Worm (Caenorhabditis elegans) whole organism, mixed stage, embryonic: Measurements from ENCODE around the gene F52H2.1.

ENCODE experiments used
- blmp-1 ChIP-seq: fragments of 150-350 bp; optimal IDR thresholded peaks from 2 replicates; lab custom pipeline; 2014; ENCODE audit warnings: missing biosample characterization, missing genetic modification characterization
- cnd-1 ChIP-seq: fragments of 200-800 bp; sonication (Bioruptor generic); optimal IDR thresholded peaks from 2 replicates; lab custom pipeline; 2018; ENCODE audit warnings: mild to moderate bottlenecking, missing genetic modification characterization, missing compliant biosample characterization
- elt-3 ChIP-seq: fragments of 150-350 bp; optimal IDR thresholded peaks from 2 replicates; lab custom pipeline; 2014; ENCODE audit warnings: missing biosample characterization, missing genetic modification characterization
- lin-13 ChIP-seq: fragments of 150-350 bp; optimal IDR thresholded peaks from 2 replicates; lab custom pipeline; 2014; ENCODE audit warnings: missing biosample characterization, missing genetic modification characterization
- mls-2 ChIP-seq: sonication (generic microtip); optimal IDR thresholded peaks from 2 replicates; lab custom pipeline; 2016; ENCODE audit warnings: mild to moderate bottlenecking, missing genetic modification characterization, moderate library complexity, missing compliant biosample characterization
- nhr-12 ChIP-seq: fragments of 150-350 bp; optimal IDR thresholded peaks from 2 replicates; lab custom pipeline; 2014; ENCODE audit warnings: missing biosample characterization, missing genetic modification characterization
- snpc-4 ChIP-seq: fragments of 150-350 bp; optimal IDR thresholded peaks from 2 replicates; lab custom pipeline; 2014; ENCODE audit warnings: missing biosample characterization, missing genetic modification characterization
- unc-39 ChIP-seq: fragments of 150-350 bp; optimal IDR thresholded peaks from 2 replicates; lab custom pipeline; 2014; ENCODE audit warnings: missing biosample characterization, missing genetic modification characterization
- unc-62 ChIP-seq: fragments of 150-350 bp; optimal IDR thresholded peaks from 2 replicates; lab custom pipeline; 2014; ENCODE audit warnings: missing biosample characterization, missing genetic modification reagents, missing genetic modification characterization
- ztf-11 ChIP-seq: fragments of 150-350 bp; optimal IDR thresholded peaks from 2 replicates; lab custom pipeline; 2014; ENCODE audit warnings: missing biosample characterization, missing genetic modification characterization

ce11 chrX:2553433-2553860, 19.5 kb upstream of the F52H2.1 start:
- peak; percentile 17 for TF ChIP-seq cnd-1 (tag; lab: Kevin White, UChicago)
- peak; percentile 29 for TF ChIP-seq unc-62 (GFP tag; lab: Kevin White, UChicago)
- no peak for TF ChIP-seq lin-13 (tag; lab: Kevin White, UChicago)
- TF ChIP-seq mls-2 (tag; lab: Kevin White, UChicago) = peak; percentile 67
- no peak for TF ChIP-seq nhr-12
- no peak for TF ChIP-seq ztf-11 (tag; lab: Kevin White, UChicago)
- peak; percentile 61 for TF ChIP-seq blmp-1 (tag; lab: Kevin White, UChicago)
- no peak for TF ChIP-seq unc-39 (tag; lab: Kevin White, UChicago)
- TF ChIP-seq snpc-4 (tag; lab: Kevin White, UChicago) = no peak
- no peak for TF ChIP-seq elt-3 (tag; lab: Kevin White, UChicago)
